Worm (Caenorhabditis elegans): ENCODE data around the gene F58G6.3.

DNA sequence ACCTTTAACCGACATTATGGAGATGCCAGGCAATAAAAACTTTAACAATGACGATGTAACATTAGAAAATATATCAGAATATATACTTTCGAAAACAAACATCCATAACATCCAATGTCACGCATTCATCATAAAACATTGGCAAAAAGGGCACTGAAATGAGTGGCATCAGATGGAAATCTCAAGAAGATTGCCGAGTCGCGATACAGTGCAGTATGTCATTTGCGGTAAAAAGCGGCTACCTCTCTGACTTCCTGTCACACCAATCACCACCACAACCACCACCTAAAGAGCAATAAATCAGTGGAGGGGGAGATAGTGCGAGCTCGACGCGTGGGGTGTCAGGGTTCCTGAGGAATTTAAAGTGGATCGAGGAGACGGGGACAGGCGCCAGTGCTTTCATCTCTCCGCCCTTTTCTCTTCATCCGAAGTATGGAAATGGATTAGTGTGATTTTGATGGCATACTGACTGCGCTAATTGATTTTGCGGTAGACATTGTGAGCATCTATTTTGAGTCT, 40.2 kb upstream of the F58G6.3 start:
- TF ChIP-seq tbx-11 (GFP tag; IDR thresholded peaks at IDR 0.05) (no peak), sea-1 (GFP tag; conservative IDR thresholded peaks at IDR 0.05) (no peak), flt-1 (GFP tag; IDR thresholded peaks at IDR 0.05) (no peak), ama-1 (optimal IDR thresholded peaks at IDR 0.05) (no peak), tra-4 (tag; optimal IDR thresholded peaks at IDR 0.05) (no peak), scrt-1 (GFP tag; IDR thresholded peaks at IDR 0.05) (no peak), pes-1 (GFP tag; IDR thresholded peaks at IDR 0.05) (no peak), ceh-13 (GFP tag; optimal IDR thresholded peaks at IDR 0.05) (no peak), hnd-1 (tag; optimal IDR thresholded peaks at IDR 0.05) (no peak), ets-7 (tag; optimal IDR thresholded peaks at IDR 0.05) (no peak), hmbx-1 (tag; optimal IDR thresholded peaks at IDR 0.05) (no peak)

Data from whole organism, early embryonic.